Worm (Caenorhabditis elegans) whole organism, early embryonic: ENCODE data around the gene Y51A2A.5.

ENCODE experiments used
- B0310.2 ChIP-seq: sonication (generic microtip); optimal IDR thresholded peaks from 2 replicates; lab custom pipeline; 2016; ENCODE audit warnings: mild to moderate bottlenecking, missing genetic modification characterization, missing compliant biosample characterization
- F13C5.2 ChIP-seq: sonication (generic microtip); optimal IDR thresholded peaks from 2 replicates; lab custom pipeline; 2017; ENCODE audit warnings: mild to moderate bottlenecking, missing genetic modification characterization, inconsistent platforms, missing compliant biosample characterization
- aly-1 ChIP-seq: sonication (generic microtip); optimal IDR thresholded peaks from 2 replicates; lab custom pipeline; 2016; ENCODE audit warnings: missing genetic modification characterization, missing compliant biosample characterization
- ama-1 ChIP-seq: fragments of 150-350 bp; optimal IDR thresholded peaks from 2 replicates; lab custom pipeline; 2014
- ceh-13 ChIP-seq: fragments of 200-800 bp; sonication (Bioruptor generic); optimal IDR thresholded peaks from 2 replicates; lab custom pipeline; 2018; ENCODE audit warnings: mild to moderate bottlenecking, missing genetic modification characterization, missing compliant biosample characterization
- ceh-36 ChIP-seq: sonication (generic microtip); optimal IDR thresholded peaks from 2 replicates; lab custom pipeline; 2016; ENCODE audit warnings: missing genetic modification characterization, inconsistent platforms, missing compliant biosample characterization
- ets-7 ChIP-seq: sonication (generic microtip); optimal IDR thresholded peaks from 2 replicates; lab custom pipeline; 2016; ENCODE audit warnings: missing genotype, missing genetic modification characterization, missing compliant biosample characterization
- flt-1 ChIP-seq: fragments of 200-800 bp; sonication (Bioruptor generic); IDR thresholded peaks from 2 replicates; pipeline ENCODE4 v1.3.6; 2022; ENCODE audit warnings: missing genetic modification characterization, missing compliant biosample characterization
- hmbx-1 ChIP-seq: sonication (generic microtip); optimal IDR thresholded peaks from 2 replicates; lab custom pipeline; 2016; ENCODE audit warnings: mild to moderate bottlenecking, missing genetic modification characterization, missing compliant biosample characterization
- hmg-4 ChIP-seq: fragments of 200-800 bp; sonication (Bioruptor generic); optimal IDR thresholded peaks from 2 replicates; lab custom pipeline; 2018; ENCODE audit warnings: mild to moderate bottlenecking, missing genetic modification characterization, missing compliant biosample characterization
- hnd-1 ChIP-seq: sonication (generic microtip); optimal IDR thresholded peaks from 2 replicates; lab custom pipeline; 2016; ENCODE audit warnings: missing genetic modification characterization, missing compliant biosample characterization
- pes-1 ChIP-seq: fragments of 200-800 bp; sonication (Bioruptor generic); IDR thresholded peaks from 2 replicates; pipeline ENCODE4 v1.3.6; 2022; ENCODE audit warnings: missing genetic modification reagents, missing genetic modification characterization, missing compliant biosample characterization
- scrt-1 ChIP-seq: fragments of 200-800 bp; sonication (Bioruptor generic); IDR thresholded peaks from 2 replicates; pipeline ENCODE4 v1.3.6; 2022; ENCODE audit warnings: missing genetic modification characterization, missing compliant biosample characterization
- sea-1 ChIP-seq: fragments of 200-800 bp; sonication (Bioruptor generic); conservative IDR thresholded peaks from 2 replicates; pipeline ENCODE4 v1.3.6; 2022; ENCODE audit warnings: missing genetic modification characterization, missing compliant biosample characterization
- tbx-11 ChIP-seq: fragments of 200-800 bp; sonication (Bioruptor generic); IDR thresholded peaks from 2 replicates; pipeline ENCODE4 v1.3.6; 2022; ENCODE audit warnings: missing genetic modification characterization, missing compliant biosample characterization
- tbx-37 ChIP-seq: fragments of 200-800 bp; sonication (Bioruptor generic); conservative IDR thresholded peaks from 2 replicates; pipeline ENCODE4 v1.3.6; 2022; ENCODE audit warnings: missing genetic modification reagents, missing genetic modification characterization, missing compliant biosample characterization
- tra-4 ChIP-seq: sonication (generic microtip); optimal IDR thresholded peaks from 2 replicates; lab custom pipeline; 2017; ENCODE audit warnings: missing genetic modification characterization, missing compliant biosample characterization

The Y51A2A.5 gene

ce11 chrV:18298506-18298905 lies at the start of gene Y51A2A.5:
TSS of gene Y51A2A.5 (plus strand) at chrV:18298806.
- TF ChIP-seq B0310.2 (tag; lab: Kevin White, UChicago): no peak
- TF ChIP-seq tbx-37: no peak
- TF ChIP-seq ceh-36: no peak
- no peak for TF ChIP-seq hnd-1 (tag; lab: Kevin White, UChicago)
- TF ChIP-seq aly-1 (tag; lab: Kevin White, UChicago): no peak
- no peak for TF ChIP-seq ceh-13 (GFP tag; lab: Kevin White, UChicago)
- no peak for TF ChIP-seq pes-1
- no peak for TF ChIP-seq hmg-4 (GFP tag; lab: Kevin White, UChicago)
- no peak for TF ChIP-seq ets-7 (tag; lab: Kevin White, UChicago)
- TF ChIP-seq sea-1 (GFP tag; lab: Robert Waterston, UW): no peak
- TF ChIP-seq flt-1 (GFP tag; lab: Robert Waterston, UW): no peak
- no peak for TF ChIP-seq F13C5.2 (tag; lab: Kevin White, UChicago)
- no peak for TF ChIP-seq hmbx-1 (tag; lab: Kevin White, UChicago)
- no peak for TF ChIP-seq tbx-11
- TF ChIP-seq tra-4 (tag; lab: Kevin White, UChicago): no peak
- TF ChIP-seq scrt-1: no peak
- no peak for TF ChIP-seq ama-1

ce11 chrV:18252239-18252638 lies 46.4 kb upstream of the Y51A2A.5 start, which contains the start of gene R10E8.1:
TSS of gene R10E8.1 (minus strand) at chrV:18252416.
- TF ChIP-seq ceh-36: no peak
- TF ChIP-seq B0310.2 (tag; lab: Kevin White, UChicago): no peak
- TF ChIP-seq pes-1: no peak
- TF ChIP-seq tbx-37: no peak
- no peak for TF ChIP-seq sea-1 (GFP tag; lab: Robert Waterston, UW)
- no peak for TF ChIP-seq ceh-13 (GFP tag; lab: Kevin White, UChicago)
- no peak for TF ChIP-seq flt-1 (GFP tag; lab: Robert Waterston, UW)
- no peak for TF ChIP-seq hmg-4 (GFP tag; lab: Kevin White, UChicago)

- TF ChIP-seq tbx-37 (no peak), sea-1 (GFP tag; lab: Robert Waterston, UW) (no peak), ets-7 (tag; lab: Kevin White, UChicago) (no peak), scrt-1 (no peak), B0310.2 (tag; lab: Kevin White, UChicago) (no peak), aly-1 (tag; lab: Kevin White, UChicago) (no peak), hmg-4 (GFP tag; lab: Kevin White, UChicago) (no peak), ceh-36 (no peak), tbx-11 (no peak), flt-1 (GFP tag; lab: Robert Waterston, UW) (no peak), hnd-1 (tag; lab: Kevin White, UChicago) (no peak), hmbx-1 (tag; lab: Kevin White, UChicago) (no peak), F13C5.2 (tag; lab: Kevin White, UChicago) (no peak), ceh-13 (GFP tag; lab: Kevin White, UChicago) (no peak)
Observed at ce11 chrV:18253494-18253893, 45.1 kb upstream of the Y51A2A.5 start, which contains the start of gene R10E8.2. TSS of gene R10E8.2 (plus strand) at chrV:18253794.

DNA sequence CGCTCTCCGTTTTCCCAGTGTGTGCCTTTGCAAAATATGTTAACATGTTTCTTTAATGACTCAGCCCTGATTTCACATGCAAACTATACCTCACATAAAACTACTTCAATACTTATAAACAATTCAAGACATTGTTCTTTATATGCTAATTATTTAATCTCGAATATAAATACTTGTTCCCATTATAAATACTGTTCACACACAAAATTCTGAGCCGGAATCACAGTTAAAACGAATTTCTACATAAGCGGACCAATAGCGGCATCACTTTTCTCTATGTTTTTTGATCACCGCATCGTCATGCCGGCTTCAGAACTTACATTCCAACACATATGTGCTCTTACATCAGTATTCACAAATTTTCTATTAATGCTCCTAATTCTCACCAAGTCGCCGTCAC lies 44.1 kb upstream of the Y51A2A.5 start, which contains the start of gene R10E8.5:
R10E8.5 (plus strand) TSS at position 301 of the 400 bp plus-strand sequence.
- TF ChIP-seq hmg-4 (GFP tag; lab: Kevin White, UChicago) (no peak), tra-4 (tag; lab: Kevin White, UChicago) (no peak), F13C5.2 (tag; lab: Kevin White, UChicago) (no peak), sea-1 (GFP tag; lab: Robert Waterston, UW) (no peak), tbx-37 (no peak), ets-7 (tag; lab: Kevin White, UChicago) (no peak), aly-1 (tag; lab: Kevin White, UChicago) (no peak), B0310.2 (tag; lab: Kevin White, UChicago) (no peak)

- TF ChIP-seq ama-1: no peak
- no peak for TF ChIP-seq hmg-4 (GFP tag; lab: Kevin White, UChicago)
- no peak for TF ChIP-seq B0310.2 (tag; lab: Kevin White, UChicago)
- TF ChIP-seq tbx-37: no peak
- no peak for TF ChIP-seq tra-4 (tag; lab: Kevin White, UChicago)
Observed at ce11 chrV:18265514-18265913, 33.1 kb upstream of the Y51A2A.5 start.

DNA sequence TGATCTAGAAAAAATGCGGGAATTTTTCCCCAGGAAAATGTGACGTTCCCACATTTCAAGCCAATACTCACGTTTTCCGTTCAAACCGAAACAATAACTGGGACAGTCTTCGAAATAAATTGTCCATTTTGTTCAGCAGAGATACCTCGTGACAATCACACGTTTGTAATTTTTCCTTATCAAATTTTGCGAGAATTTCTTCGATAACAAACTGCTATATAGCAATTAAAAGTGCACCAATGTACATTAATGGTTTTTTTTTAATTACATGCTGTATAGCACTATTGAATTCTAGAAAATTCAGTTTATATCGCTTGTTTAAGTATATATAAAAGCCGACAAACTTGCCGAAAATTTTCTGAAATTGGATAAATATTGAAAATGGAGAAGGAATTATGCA lies 32.4 kb upstream of the Y51A2A.5 start, which contains the start of gene R10E8.6:
R10E8.6 (minus strand) TSS at position 154 of the 400 bp plus-strand sequence.
- TF ChIP-seq aly-1 (tag; lab: Kevin White, UChicago) (no peak), ceh-13 (GFP tag; lab: Kevin White, UChicago) (no peak), hmbx-1 (tag; lab: Kevin White, UChicago) (no peak), hnd-1 (tag; lab: Kevin White, UChicago) (no peak), sea-1 (GFP tag; lab: Robert Waterston, UW) (no peak), scrt-1 (no peak), tra-4 (tag; lab: Kevin White, UChicago) (no peak), F13C5.2 (tag; lab: Kevin White, UChicago) (no peak)

- TF ChIP-seq flt-1 (GFP tag; lab: Robert Waterston, UW): no peak
- no peak for TF ChIP-seq tbx-11
- TF ChIP-seq ceh-13 (GFP tag; lab: Kevin White, UChicago): no peak
- TF ChIP-seq ets-7 (tag; lab: Kevin White, UChicago): no peak
- no peak for TF ChIP-seq hmg-4 (GFP tag; lab: Kevin White, UChicago)
- no peak for TF ChIP-seq sea-1 (GFP tag; lab: Robert Waterston, UW)
- no peak for TF ChIP-seq ceh-36
- TF ChIP-seq scrt-1: no peak
- TF ChIP-seq aly-1 (tag; lab: Kevin White, UChicago): no peak
- TF ChIP-seq tbx-37: no peak
- no peak for TF ChIP-seq F13C5.2 (tag; lab: Kevin White, UChicago)
- no peak for TF ChIP-seq pes-1
Observed at ce11 chrV:18268744-18269143, 29.9 kb upstream of the Y51A2A.5 start, which contains the start of gene fbxa-213. TSS of gene fbxa-213 (minus strand) at chrV:18268844.

DNA sequence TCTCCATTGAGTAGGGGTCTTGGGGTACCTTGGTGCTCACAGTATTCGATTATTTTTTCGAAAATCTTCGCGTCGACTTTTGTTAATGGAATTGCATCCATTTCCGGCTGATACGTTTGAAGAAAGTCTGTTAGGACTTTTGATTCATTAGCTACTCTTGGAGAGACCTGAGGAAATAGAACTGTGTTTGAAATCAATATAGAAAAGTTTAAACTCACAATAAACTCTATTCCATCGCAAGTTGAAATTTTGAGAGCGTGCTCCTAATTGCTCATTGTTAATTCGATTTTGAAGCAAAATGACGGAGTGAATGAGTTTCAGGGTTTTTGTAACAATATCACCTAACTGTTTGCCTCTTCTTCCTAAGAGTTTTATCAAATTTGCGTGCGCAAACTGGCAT lies 28.7 kb upstream of the Y51A2A.5 start, which contains the start of gene skr-6:
skr-6 (minus strand) TSS at position 101 of the 400 bp plus-strand sequence.
- no peak for TF ChIP-seq ets-7 (tag; lab: Kevin White, UChicago)
- no peak for TF ChIP-seq aly-1 (tag; lab: Kevin White, UChicago)
- no peak for TF ChIP-seq hnd-1 (tag; lab: Kevin White, UChicago)
- TF ChIP-seq tra-4 (tag; lab: Kevin White, UChicago): no peak
- TF ChIP-seq tbx-37: no peak
- no peak for TF ChIP-seq tbx-11
- TF ChIP-seq hmbx-1 (tag; lab: Kevin White, UChicago): no peak
- TF ChIP-seq F13C5.2 (tag; lab: Kevin White, UChicago): no peak
- TF ChIP-seq flt-1 (GFP tag; lab: Robert Waterston, UW): no peak
- TF ChIP-seq sea-1 (GFP tag; lab: Robert Waterston, UW): no peak
- no peak for TF ChIP-seq ceh-13 (GFP tag; lab: Kevin White, UChicago)
- no peak for TF ChIP-seq ceh-36
- TF ChIP-seq pes-1: no peak
- TF ChIP-seq scrt-1: no peak
